Worm (Caenorhabditis elegans) whole organism, L4 larva: Measurements from ENCODE around the gene mpst-1.

Source experiments
- R02D3.7 ChIP-seq: fragments of 150-350 bp; sonication (generic microtip); optimal IDR thresholded peaks from 3 replicates; lab custom pipeline; 2014; ENCODE audit warnings: missing biosample characterization, missing genetic modification characterization
- Y75B8A.6 ChIP-seq: fragments of 200-800 bp; sonication (Bioruptor generic); IDR thresholded peaks from 2 replicates; pipeline ENCODE4 v1.3.6; 2022; ENCODE audit warnings: missing genetic modification reagents, missing genetic modification characterization, missing compliant biosample characterization
- ama-1 ChIP-seq: fragments of 150-350 bp; optimal IDR thresholded peaks from 2 replicates; lab custom pipeline; 2014; ENCODE audit warnings: inconsistent platforms, mixed read lengths
- ces-1 ChIP-seq: fragments of 150-350 bp; sonication (generic microtip); optimal IDR thresholded peaks from 4 replicates; lab custom pipeline; 2014; ENCODE audit warnings: missing biosample characterization, missing genetic modification reagents, missing genetic modification characterization
- dmd-9 ChIP-seq: fragments of 200-800 bp; sonication (Bioruptor generic); IDR thresholded peaks from 2 replicates; pipeline ENCODE4 v1.3.6; 2022; ENCODE audit warnings: missing genetic modification reagents, missing genetic modification characterization, missing compliant biosample characterization
- jun-1 ChIP-seq: fragments of 150-350 bp; optimal IDR thresholded peaks from 2 replicates; lab custom pipeline; 2014; ENCODE audit warnings: missing biosample characterization, missing genetic modification reagents, missing genetic modification characterization
- nhr-25 ChIP-seq: sonication (generic microtip); optimal IDR thresholded peaks from 2 replicates; lab custom pipeline; 2017; ENCODE audit warnings: missing genetic modification characterization, mild to moderate bottlenecking, missing compliant biosample characterization, antibody characterized with exemption, moderate library complexity, borderline replicate concordance; ENCODE audit not compliant: insufficient read depth
- nhr-28 ChIP-seq: fragments of 150-350 bp; optimal IDR thresholded peaks from 2 replicates; lab custom pipeline; 2014; ENCODE audit warnings: missing biosample characterization, missing genetic modification characterization
- pha-4 ChIP-seq, 2 experiments: fragments of 150-350 bp in 1 of 2; fragments of 200-800 bp in 1 of 2; sonication (Bioruptor generic) in 1 of 2; IDR thresholded peaks in 1 of 2; optimal IDR thresholded peaks in 1 of 2; 2 replicates each; pipeline versions ENCODE4 v1.3.6 to Lab custom; 2014 to 2022; ENCODE audit warnings: missing genetic modification characterization in 2 of 2, missing genetic modification reagents in 2 of 2, missing biosample characterization in 1 of 2, missing compliant biosample characterization in 1 of 2
- unc-62 ChIP-seq, 3 experiments: fragments of 150-350 bp in 1 of 3; sonication (generic microtip); optimal IDR thresholded peaks in 2 of 3; peaks in 1 of 3; 1 replicate in 1 of 3; 2 replicates in 2 of 3; lab custom pipeline; 2014 to 2017; ENCODE audit warnings: missing biosample characterization in 3 of 3, missing genetic modification characterization in 3 of 3, missing genetic modification reagents in 3 of 3, missing genotype in 1 of 3
- zag-1 ChIP-seq: fragments of 150-350 bp; optimal IDR thresholded peaks from 2 replicates; lab custom pipeline; 2014; ENCODE audit warnings: missing biosample characterization, missing genetic modification characterization

ce11 chrV:11822461-11822939 lies 4.4 kb downstream of the mpst-1 start, which contains the start of gene pyc-1:
- TF ChIP-seq nhr-25 (tag; lab: Kevin White, UChicago) (no peak), pha-4 (GFP tag; IDR thresholded peaks at IDR 0.05; lab: Robert Waterston, UW) (0 out of 2 replicates have a peak, but pooled peaks have one; percentile 10), pha-4 (tag; optimal IDR thresholded peaks at IDR 0.05; lab: Kevin White, UChicago) (no peak), unc-62 (GFP tag; optimal IDR thresholded peaks at IDR 0.05 in 1 of 2; lab: Kevin White, UChicago) (peak in 1 of 2 experiments; percentile 49), unc-62 (tag; optimal IDR thresholded peaks at IDR 0.05; lab: Kevin White, UChicago) (no peak), Y75B8A.6 (GFP tag; lab: Robert Waterston, UW) (no peak), zag-1 (tag; lab: Kevin White, UChicago) (no peak), ama-1 (no peak), dmd-9 (GFP tag; lab: Robert Waterston, UW) (no peak), nhr-28 (tag; lab: Kevin White, UChicago) (peak; percentile 84), jun-1 (tag; lab: Kevin White, UChicago) (no peak), ces-1 (GFP tag; lab: Kevin White, UChicago) (no peak), R02D3.7 (tag; lab: Kevin White, UChicago) (no peak)
